Fruit fly (Drosophila melanogaster) whole organism, embryonic: Measurements from ENCODE around the gene ND-B17.2.

ENCODE experiments used
- Atf3 ChIP-seq: fragments of 200-800 bp; sonication (Bioruptor generic); optimal IDR thresholded peaks from 3 replicates; lab custom pipeline; 2016; ENCODE audit warnings: missing biosample characterization, missing genetic modification characterization
- CG10959 ChIP-seq: fragments of 200-800 bp; sonication (Bioruptor generic); IDR thresholded peaks from 2 replicates; pipeline ENCODE4 v1.3.6; 2022; ENCODE audit warnings: missing biosample characterization, missing genetic modification characterization
- CG11093 ChIP-seq: fragments of 200-800 bp; sonication (Bioruptor generic); IDR thresholded peaks from 3 replicates; pipeline ENCODE4 v1.3.6; 2022; ENCODE audit warnings: missing biosample characterization, missing genetic modification characterization
- CG12155 ChIP-seq: fragments of 200-800 bp; sonication (Bioruptor generic); optimal IDR thresholded peaks from 3 replicates; lab custom pipeline; 2016; ENCODE audit warnings: missing biosample characterization, missing genetic modification characterization
- CG14667 ChIP-seq: fragments of 200-800 bp; sonication (Bioruptor generic); IDR thresholded peaks from 2 replicates; pipeline ENCODE4 v1.3.6; 2022; ENCODE audit warnings: missing biosample characterization, missing genetic modification characterization
- CG14710 ChIP-seq: fragments of 200-800 bp; sonication (Bioruptor generic); optimal IDR thresholded peaks from 3 replicates; lab custom pipeline; 2019; ENCODE audit warnings: missing biosample characterization, mild to moderate bottlenecking, missing genetic modification characterization, moderate library complexity
- CG15073 ChIP-seq: fragments of 200-800 bp; sonication (Bioruptor generic); optimal IDR thresholded peaks from 2 replicates; lab custom pipeline; 2016; ENCODE audit warnings: missing biosample characterization, missing genetic modification characterization
- CG17802 ChIP-seq: fragments of 200-800 bp; sonication (Bioruptor generic); optimal IDR thresholded peaks from 2 replicates; lab custom pipeline; 2018; ENCODE audit warnings: missing biosample characterization, mild to moderate bottlenecking, missing genetic modification characterization, moderate library complexity
- CG18476 ChIP-seq: fragments of 200-800 bp; sonication (Bioruptor generic); optimal IDR thresholded peaks from 2 replicates; lab custom pipeline; 2016; ENCODE audit warnings: missing biosample characterization, mild to moderate bottlenecking, missing genetic modification characterization
- CG18764 ChIP-seq: fragments of 200-800 bp; sonication (Bioruptor generic); optimal IDR thresholded peaks from 3 replicates; lab custom pipeline; 2016; ENCODE audit warnings: missing biosample characterization, missing genetic modification characterization
- CG2129 ChIP-seq: fragments of 200-800 bp; sonication (Bioruptor generic); IDR thresholded peaks from 2 replicates; pipeline ENCODE4 v1.3.6; 2022; ENCODE audit warnings: missing biosample characterization, missing genetic modification characterization; ENCODE audit not compliant: partially characterized antibody
- CG2712 ChIP-seq: fragments of 200-800 bp; optimal IDR thresholded peaks from 3 replicates; lab custom pipeline; 2019; ENCODE audit warnings: missing biosample characterization, mild to moderate bottlenecking, missing genetic modification characterization, moderate library complexity
- CG30020 ChIP-seq: fragments of 200-800 bp; optimal IDR thresholded peaks from 2 replicates; lab custom pipeline; 2019; ENCODE audit warnings: missing biosample characterization, mild to moderate bottlenecking, missing genetic modification characterization, moderate library complexity
- CG3163 ChIP-seq: fragments of 200-800 bp; sonication (Bioruptor generic); optimal IDR thresholded peaks from 3 replicates; lab custom pipeline; 2016; ENCODE audit warnings: missing biosample characterization, missing genetic modification characterization
- CG33557 ChIP-seq: fragments of 200-800 bp; sonication (Bioruptor generic); optimal IDR thresholded peaks from 2 replicates; lab custom pipeline; 2019; ENCODE audit warnings: missing biosample characterization, mild to moderate bottlenecking, missing genetic modification characterization, moderate library complexity
- CG3995 ChIP-seq: fragments of 200-800 bp; sonication (Bioruptor generic); optimal IDR thresholded peaks from 3 replicates; lab custom pipeline; 2016; ENCODE audit warnings: missing biosample characterization, missing genetic modification characterization
- CG4360 ChIP-seq: fragments of 200-800 bp; sonication (Bioruptor generic); IDR thresholded peaks from 2 replicates; pipeline ENCODE4 v1.3.6; 2022; ENCODE audit warnings: missing biosample characterization, missing genetic modification characterization
- CG5953 ChIP-seq: fragments of 200-800 bp; sonication (Bioruptor generic); IDR thresholded peaks from 2 replicates; pipeline ENCODE4 v1.3.6; 2022; ENCODE audit warnings: missing biosample characterization, missing genetic modification characterization
- CG7987 ChIP-seq: fragments of 200-800 bp; sonication (Bioruptor generic); optimal IDR thresholded peaks from 2 replicates; lab custom pipeline; 2018; ENCODE audit warnings: missing biosample characterization, mild to moderate bottlenecking, missing genetic modification characterization, moderate library complexity
- CG8290 ChIP-seq, 3 experiments: fragments of 200-800 bp; sonication (Bioruptor generic); optimal IDR thresholded peaks; 2 replicates each; lab custom pipeline; 2016 to 2019; ENCODE audit warnings: missing biosample characterization in 3 of 3, missing genetic modification characterization in 3 of 3, mild to moderate bottlenecking in 2 of 3, moderate library complexity in 1 of 3
- CHES-1-like ChIP-seq: fragments of 200-800 bp; sonication (Bioruptor generic); optimal IDR thresholded peaks from 2 replicates; lab custom pipeline; 2016; ENCODE audit warnings: missing biosample characterization, missing genetic modification characterization
- Camta ChIP-seq: fragments of 200-800 bp; sonication (Bioruptor generic); optimal IDR thresholded peaks from 2 replicates; lab custom pipeline; 2016; ENCODE audit warnings: missing biosample characterization, missing genetic modification characterization
- Dp ChIP-seq: fragments of 200-800 bp; sonication (Bioruptor generic); optimal IDR thresholded peaks from 2 replicates; lab custom pipeline; 2018; ENCODE audit warnings: missing biosample characterization, mild to moderate bottlenecking, missing genetic modification characterization, moderate library complexity
- GATAe ChIP-seq: fragments of 200-800 bp; sonication (Bioruptor generic); conservative IDR thresholded peaks from 2 replicates; pipeline ENCODE4 v1.3.6; 2022; ENCODE audit warnings: missing biosample characterization, missing genetic modification characterization
- H2.0 ChIP-seq: fragments of 200-800 bp; sonication (Bioruptor generic); IDR thresholded peaks from 2 replicates; pipeline ENCODE4 v1.3.6; 2022; ENCODE audit warnings: missing biosample characterization, missing genetic modification characterization
- HmgZ ChIP-seq: fragments of 200-800 bp; sonication (Bioruptor generic); optimal IDR thresholded peaks from 2 replicates; lab custom pipeline; 2018; ENCODE audit warnings: missing biosample characterization, mild to moderate bottlenecking, missing genetic modification characterization
- Med ChIP-seq: fragments of 200-800 bp; sonication (Bioruptor generic); peaks from one replicate; lab custom pipeline; 2016; ENCODE audit warnings: missing biosample characterization, missing genetic modification characterization, mild to moderate bottlenecking, inconsistent platforms, moderate library complexity
- Sox100B ChIP-seq: fragments of 200-800 bp; sonication (Bioruptor generic); optimal IDR thresholded peaks from 3 replicates; lab custom pipeline; 2018; ENCODE audit warnings: missing biosample characterization, mild to moderate bottlenecking, missing genetic modification characterization
- amos ChIP-seq: fragments of 200-800 bp; sonication (Bioruptor generic); IDR thresholded peaks from 2 replicates; pipeline ENCODE4 v1.3.6; 2022; ENCODE audit warnings: missing biosample characterization, missing genetic modification characterization; ENCODE audit not compliant: partially characterized antibody
- ap ChIP-seq: fragments of 200-800 bp; sonication (Bioruptor generic); IDR thresholded peaks from 2 replicates; pipeline ENCODE4 v1.3.6; 2022; ENCODE audit warnings: missing biosample characterization, missing genetic modification characterization
- chif ChIP-seq, 2 experiments: fragments of 200-800 bp; sonication (Bioruptor generic); optimal IDR thresholded peaks; 3 replicates each; lab custom pipeline; 2016; ENCODE audit warnings: missing biosample characterization in 2 of 2, missing genetic modification characterization in 2 of 2
- dati ChIP-seq: fragments of 200-800 bp; sonication (Bioruptor generic); IDR thresholded peaks from 2 replicates; pipeline ENCODE4 v1.3.6; 2022; ENCODE audit warnings: missing biosample characterization, missing genetic modification characterization
- dm ChIP-seq: fragments of 200-800 bp; sonication (Bioruptor generic); optimal IDR thresholded peaks from 3 replicates; lab custom pipeline; 2016; ENCODE audit warnings: missing biosample characterization, missing genetic modification characterization
- esg ChIP-seq: fragments of 200-800 bp; sonication (Bioruptor generic); conservative IDR thresholded peaks from 2 replicates; pipeline ENCODE4 v1.3.6; 2022; ENCODE audit warnings: missing biosample characterization, missing genetic modification characterization
- hbn ChIP-seq: fragments of 200-800 bp; sonication (Bioruptor generic); IDR thresholded peaks from 2 replicates; pipeline ENCODE4 v1.3.6; 2022; ENCODE audit warnings: missing biosample characterization, missing genetic modification characterization; ENCODE audit not compliant: partially characterized antibody
- insv ChIP-seq, 2 experiments: fragments of 200-800 bp; sonication (Bioruptor generic); optimal IDR thresholded peaks; 3 replicates each; lab custom pipeline; 2016 to 2018; ENCODE audit warnings: missing biosample characterization in 2 of 2, missing genetic modification characterization in 2 of 2
- lilli ChIP-seq: fragments of 200-800 bp; sonication (Bioruptor generic); optimal IDR thresholded peaks from 3 replicates; lab custom pipeline; 2016; ENCODE audit warnings: missing biosample characterization, missing genetic modification characterization
- lmd ChIP-seq: fragments of 200-800 bp; sonication (Bioruptor generic); IDR thresholded peaks from 2 replicates; pipeline ENCODE4 v1.3.6; 2022; ENCODE audit warnings: missing biosample characterization, missing genetic modification characterization
- luna ChIP-seq: fragments of 200-800 bp; sonication (Bioruptor generic); optimal IDR thresholded peaks from 2 replicates; lab custom pipeline; 2016; ENCODE audit warnings: missing biosample characterization, missing genetic modification characterization
- pb ChIP-seq: fragments of 200-800 bp; sonication (Bioruptor generic); optimal IDR thresholded peaks from 3 replicates; lab custom pipeline; 2016; ENCODE audit warnings: missing biosample characterization, missing genetic modification characterization
- pho ChIP-seq: fragments of 200-800 bp; sonication (Bioruptor generic); optimal IDR thresholded peaks from 2 replicates; lab custom pipeline; 2016; ENCODE audit warnings: missing biosample characterization, missing genetic modification characterization
- pita ChIP-seq: fragments of 200-800 bp; sonication (Bioruptor generic); optimal IDR thresholded peaks from 2 replicates; lab custom pipeline; 2017; ENCODE audit warnings: missing biosample characterization, mild to moderate bottlenecking, missing genetic modification characterization
- pzg ChIP-seq: fragments of 200-800 bp; sonication (Bioruptor generic); optimal IDR thresholded peaks from 3 replicates; lab custom pipeline; 2018; ENCODE audit warnings: missing biosample characterization, mild to moderate bottlenecking, missing genetic modification characterization, moderate library complexity
- rib ChIP-seq: fragments of 200-800 bp; sonication (Bioruptor generic); IDR thresholded peaks from 2 replicates; pipeline ENCODE4 v1.3.6; 2022; ENCODE audit warnings: missing biosample characterization, missing genetic modification characterization
- sr ChIP-seq: fragments of 200-800 bp; sonication (Bioruptor generic); IDR thresholded peaks from 3 replicates; pipeline ENCODE4 v1.3.6; 2022; ENCODE audit warnings: missing biosample characterization, missing genetic modification characterization
- tap ChIP-seq: fragments of 200-800 bp; optimal IDR thresholded peaks from 3 replicates; lab custom pipeline; 2019; ENCODE audit warnings: missing biosample characterization, mild to moderate bottlenecking, missing genetic modification characterization, moderate library complexity
- tll ChIP-seq, 2 experiments: fragments of 200-800 bp in 1 of 2; fragments of >200 bp in 1 of 2; sonication (Bioruptor generic) in 1 of 2; optimal IDR thresholded peaks; 2 replicates each; lab custom pipeline; 2017 to 2019; ENCODE audit warnings: missing biosample characterization in 2 of 2, missing genetic modification characterization in 2 of 2, mild to moderate bottlenecking in 1 of 2, moderate library complexity in 1 of 2
- tx ChIP-seq: fragments of 200-800 bp; sonication (Bioruptor generic); optimal IDR thresholded peaks from 2 replicates; lab custom pipeline; 2016; ENCODE audit warnings: missing biosample characterization, missing genetic modification characterization
- wdn ChIP-seq: fragments of 200-800 bp; sonication (Bioruptor generic); IDR thresholded peaks from 2 replicates; pipeline ENCODE4 v1.3.6; 2022; ENCODE audit warnings: missing biosample characterization, missing genetic modification characterization
- zfh2 ChIP-seq: fragments of 200-800 bp; sonication (Bioruptor generic); optimal IDR thresholded peaks from 2 replicates; lab custom pipeline; 2016; ENCODE audit warnings: missing biosample characterization, missing genetic modification characterization

The ND-B17.2 gene

dm6 chr2L:2579669-2580351 lies at the start of gene ND-B17.2, which contains the start of gene Arpc5:
ND-B17.2 (minus strand) TSS chr2L:2580172.
Arpc5 (plus strand) TSS chr2L:2580292.
- TF ChIP-seq CG10959 (GFP tag; lab: Robert Waterston, UW) (no peak), CG18476 (GFP tag; lab: Kevin White, UChicago) (peak; percentile 6), insv (GFP tag; optimal IDR thresholded peaks at IDR 0.05; lab: Kevin White, UChicago) (peak in 1 of 2 experiments; percentile 75), Sox100B (GFP tag; lab: Kevin White, UChicago) (no peak), dm (peak; percentile 11), GATAe (GFP tag; lab: Robert Waterston, UW) (no peak), CG18764 (GFP tag; lab: Kevin White, UChicago) (no peak), CG17802 (tag; lab: Kevin White, UChicago) (no peak), pzg (GFP tag; lab: Kevin White, UChicago) (peak; percentile 74), Atf3 (GFP tag; lab: Kevin White, UChicago) (no peak), CG11093 (GFP tag; lab: Robert Waterston, UW) (no peak), pho (GFP tag; lab: Kevin White, UChicago) (no peak), CG8290 (GFP tag; optimal IDR thresholded peaks at IDR 0.05; lab: Kevin White, UChicago) (peak; percentile 54), CG8290 (tag; optimal IDR thresholded peaks at IDR 0.05; lab: Kevin White, UChicago) (no peak), amos (no peak), CG3995 (GFP tag; lab: Kevin White, UChicago) (peak; percentile 24), CG14667 (no peak), Med (GFP tag; lab: Kevin White, UChicago) (peak; percentile 85), hbn (no peak), CG15073 (no peak), sr (GFP tag; lab: Robert Waterston, UW) (no peak), pb (no peak), luna (GFP tag; lab: Kevin White, UChicago) (no peak), CG12155 (GFP tag; lab: Kevin White, UChicago) (no peak), ap (GFP tag; lab: Robert Waterston, UW) (no peak), tll (GFP tag; optimal IDR thresholded peaks at IDR 0.05; lab: Kevin White, UChicago) (peak in 1 of 2 experiments; percentile 7), CG4360 (GFP tag; lab: Robert Waterston, UW) (no peak), Dp (GFP tag; lab: Kevin White, UChicago) (peak; percentile 34), chif (GFP tag; optimal IDR thresholded peaks at IDR 0.05; lab: Kevin White, UChicago) (no peak), CG7987 (no peak), Camta (GFP tag; lab: Kevin White, UChicago) (no peak), CG2712 (tag; lab: Kevin White, UChicago) (peak; percentile 26), tap (no peak), CHES-1-like (GFP tag; lab: Kevin White, UChicago) (peak; percentile 12), rib (GFP tag; lab: Robert Waterston, UW) (no peak), CG33557 (GFP tag; lab: Kevin White, UChicago) (peak; percentile 7), wdn (no peak), lilli (peak; percentile 32), pita (no peak), CG5953 (no peak), zfh2 (peak; percentile 13), tx (GFP tag; lab: Kevin White, UChicago) (no peak), dati (GFP tag; lab: Robert Waterston, UW) (no peak), lmd (GFP tag; lab: Robert Waterston, UW) (no peak), CG3163 (no peak), CG2129 (GFP tag; lab: Robert Waterston, UW) (no peak), esg (GFP tag; lab: Robert Waterston, UW) (no peak), H2.0 (no peak), HmgZ (tag; lab: Kevin White, UChicago) (no peak), CG14710 (tag; lab: Kevin White, UChicago) (peak; percentile 61), CG30020 (peak; percentile 38)
